Fruit fly (Drosophila melanogaster) whole organism, prepupa: ENCODE data around the gene fy.

Experiments used
- Blimp-1 ChIP-seq: fragments of 200-800 bp; sonication (Bioruptor generic); optimal IDR thresholded peaks from 3 replicates; lab custom pipeline; 2017; ENCODE audit warnings: missing biosample characterization, missing genetic modification characterization, mild to moderate bottlenecking, moderate library complexity, missing genetic modification reagents
- CG10631 ChIP-seq: fragments of 200-800 bp; sonication (Bioruptor generic); optimal IDR thresholded peaks from 2 replicates; lab custom pipeline; 2016; ENCODE audit warnings: missing biosample characterization, missing genetic modification characterization
- CG10669 ChIP-seq: fragments of 200-800 bp; sonication (Bioruptor generic); optimal IDR thresholded peaks from 3 replicates; lab custom pipeline; 2018; ENCODE audit warnings: missing biosample characterization, mild to moderate bottlenecking, missing genetic modification characterization, moderate library complexity
- CG11294 ChIP-seq: fragments of 200-800 bp; sonication (Bioruptor generic); IDR thresholded peaks from 2 replicates; pipeline ENCODE4 v1.3.6; 2022; ENCODE audit warnings: missing biosample characterization, missing genetic modification characterization
- CG11762 ChIP-seq: fragments of 200-800 bp; sonication (Bioruptor generic); optimal IDR thresholded peaks from 3 replicates; lab custom pipeline; 2016; ENCODE audit warnings: missing biosample characterization, missing genetic modification characterization; ENCODE audit not compliant: insufficient read depth
- CG1621 ChIP-seq: fragments of 200-800 bp; sonication (Bioruptor generic); optimal IDR thresholded peaks from 3 replicates; lab custom pipeline; 2018; ENCODE audit warnings: missing biosample characterization, mild to moderate bottlenecking, missing genetic modification characterization
- CG16779 ChIP-seq: fragments of 200-800 bp; sonication (Bioruptor generic); optimal IDR thresholded peaks from 3 replicates; lab custom pipeline; 2017; ENCODE audit warnings: missing biosample characterization, mild to moderate bottlenecking, missing genetic modification characterization
- CG3032 ChIP-seq: fragments of 200-800 bp; optimal IDR thresholded peaks from 2 replicates; lab custom pipeline; 2019; ENCODE audit warnings: missing biosample characterization, mild to moderate bottlenecking, missing genetic modification characterization, moderate library complexity
- CG31627 ChIP-seq: fragments of 200-800 bp; sonication (Bioruptor generic); optimal IDR thresholded peaks from 3 replicates; lab custom pipeline; 2016; ENCODE audit warnings: missing biosample characterization, missing genetic modification characterization
- CG32006 ChIP-seq: fragments of 200-800 bp; sonication (Bioruptor generic); optimal IDR thresholded peaks from 3 replicates; lab custom pipeline; 2017; ENCODE audit warnings: missing biosample characterization, mild to moderate bottlenecking, missing genetic modification characterization
- CG34406 ChIP-seq: fragments of 200-800 bp; sonication (Bioruptor generic); optimal IDR thresholded peaks from 3 replicates; lab custom pipeline; 2016; ENCODE audit warnings: missing biosample characterization, missing genetic modification characterization
- CG3919 ChIP-seq: fragments of 200-800 bp; sonication (Bioruptor generic); optimal IDR thresholded peaks from 3 replicates; lab custom pipeline; 2016; ENCODE audit warnings: missing biosample characterization, missing genetic modification characterization
- CG4318 ChIP-seq: fragments of 200-800 bp; sonication (Bioruptor generic); optimal IDR thresholded peaks from 3 replicates; lab custom pipeline; 2017; ENCODE audit warnings: missing biosample characterization, mild to moderate bottlenecking, missing genetic modification characterization
- CG6276 ChIP-seq: fragments of 200-800 bp; sonication (Bioruptor generic); optimal IDR thresholded peaks from 2 replicates; lab custom pipeline; 2017; ENCODE audit warnings: missing biosample characterization, mild to moderate bottlenecking, missing genetic modification characterization
- CG6792 ChIP-seq: fragments of 200-800 bp; sonication (Bioruptor generic); optimal IDR thresholded peaks from 3 replicates; lab custom pipeline; 2016; ENCODE audit warnings: missing biosample characterization, missing genetic modification characterization
- CG6854 ChIP-seq: fragments of 200-800 bp; sonication (Bioruptor generic); optimal IDR thresholded peaks from 2 replicates; lab custom pipeline; 2017; ENCODE audit warnings: missing biosample characterization, mild to moderate bottlenecking, missing genetic modification characterization
- CG7368 ChIP-seq: fragments of 200-800 bp; sonication (Bioruptor generic); optimal IDR thresholded peaks from 3 replicates; lab custom pipeline; 2016; ENCODE audit warnings: missing biosample characterization, missing genetic modification characterization
- CG8119 ChIP-seq: fragments of 200-800 bp; sonication (Bioruptor generic); IDR thresholded peaks from 3 replicates; pipeline ENCODE4 v1.3.6; 2022; ENCODE audit warnings: missing biosample characterization, missing genetic modification characterization
- CG8319 ChIP-seq: fragments of 200-800 bp; sonication (Bioruptor generic); optimal IDR thresholded peaks from 3 replicates; lab custom pipeline; 2016; ENCODE audit warnings: missing biosample characterization, missing genetic modification characterization
- CG9139 ChIP-seq: fragments of 200-800 bp; sonication (Bioruptor generic); optimal IDR thresholded peaks from 3 replicates; lab custom pipeline; 2017; ENCODE audit warnings: missing biosample characterization, mild to moderate bottlenecking, missing genetic modification characterization
- Eip78C ChIP-seq: fragments of 200-800 bp; sonication (Bioruptor generic); peaks from one replicate; lab custom pipeline; 2016; ENCODE audit warnings: missing biosample characterization, missing genetic modification characterization
- Eip93F ChIP-seq: fragments of 200-800 bp; sonication (Bioruptor generic); optimal IDR thresholded peaks from 2 replicates; lab custom pipeline; 2016; ENCODE audit warnings: missing biosample characterization, mild to moderate bottlenecking, missing genetic modification characterization
- Gug ChIP-seq: fragments of 200-800 bp; sonication (Bioruptor generic); IDR thresholded peaks from 2 replicates; pipeline ENCODE4 v1.3.6; 2022; ENCODE audit warnings: missing biosample characterization, missing genetic modification characterization
- Hr38 ChIP-seq: sonication (Bioruptor generic); optimal IDR thresholded peaks from 2 replicates; lab custom pipeline; 2016; ENCODE audit warnings: missing biosample characterization, missing genetic modification characterization
- Hr39 ChIP-seq: fragments of 200-800 bp; sonication (Bioruptor generic); optimal IDR thresholded peaks from 2 replicates; lab custom pipeline; 2016; ENCODE audit warnings: missing biosample characterization, missing genetic modification characterization
- Hr4 ChIP-seq: fragments of 200-800 bp; sonication (Bioruptor generic); optimal IDR thresholded peaks from 3 replicates; lab custom pipeline; 2016; ENCODE audit warnings: missing biosample characterization, missing genetic modification characterization
- Met ChIP-seq: fragments of 200-800 bp; sonication (Bioruptor generic); optimal IDR thresholded peaks from 3 replicates; lab custom pipeline; 2016; ENCODE audit warnings: missing biosample characterization, missing genetic modification characterization
- Smox ChIP-seq: fragments of 200-800 bp; sonication (Bioruptor generic); optimal IDR thresholded peaks from 3 replicates; lab custom pipeline; 2016; ENCODE audit warnings: missing biosample characterization, missing genetic modification characterization
- Sox102F ChIP-seq: fragments of 200-800 bp; sonication (Bioruptor generic); optimal IDR thresholded peaks from 2 replicates; lab custom pipeline; 2016; ENCODE audit warnings: missing biosample characterization, mild to moderate bottlenecking, missing genetic modification characterization
- Sox15 ChIP-seq: fragments of 200-800 bp; sonication (Bioruptor generic); optimal IDR thresholded peaks from 3 replicates; lab custom pipeline; 2016; ENCODE audit warnings: missing biosample characterization, missing genetic modification characterization
- dac ChIP-seq: fragments of 200-800 bp; sonication (Bioruptor generic); optimal IDR thresholded peaks from 2 replicates; lab custom pipeline; 2017; ENCODE audit warnings: missing biosample characterization, mild to moderate bottlenecking, missing genetic modification characterization
- dsx ChIP-seq: fragments of 200-800 bp; optimal IDR thresholded peaks from 3 replicates; lab custom pipeline; 2019; ENCODE audit warnings: missing biosample characterization, mild to moderate bottlenecking, missing genetic modification characterization, moderate library complexity; ENCODE audit not compliant: poor library complexity, severe bottlenecking
- eg ChIP-seq: fragments of 200-800 bp; sonication (Bioruptor generic); IDR thresholded peaks from 3 replicates; pipeline ENCODE4 v1.3.6; 2022; ENCODE audit warnings: missing biosample characterization, missing genetic modification characterization
- esn ChIP-seq: fragments of 200-800 bp; sonication (Bioruptor generic); optimal IDR thresholded peaks from 2 replicates; lab custom pipeline; 2016; ENCODE audit warnings: missing biosample characterization, mild to moderate bottlenecking, missing genetic modification characterization, moderate library complexity
- fd85E ChIP-seq: fragments of 200-800 bp; sonication (Bioruptor generic); optimal IDR thresholded peaks from 3 replicates; lab custom pipeline; 2016; ENCODE audit warnings: missing biosample characterization, missing genetic modification characterization
- fkh ChIP-seq: fragments of 200-800 bp; sonication (Bioruptor generic); optimal IDR thresholded peaks from 3 replicates; lab custom pipeline; 2017; ENCODE audit warnings: missing biosample characterization, mild to moderate bottlenecking, missing genetic modification characterization, moderate library complexity
- net ChIP-seq: fragments of 200-800 bp; sonication (Bioruptor generic); optimal IDR thresholded peaks from 3 replicates; lab custom pipeline; 2016; ENCODE audit warnings: missing biosample characterization, missing genetic modification characterization
- pdm3 ChIP-seq: fragments of 200-800 bp; sonication (Bioruptor generic); optimal IDR thresholded peaks from 3 replicates; lab custom pipeline; 2016; ENCODE audit warnings: missing biosample characterization, missing genetic modification characterization
- salr ChIP-seq, 2 experiments: fragments of 200-800 bp; sonication (Bioruptor generic); optimal IDR thresholded peaks; 3 replicates each; lab custom pipeline; 2016 to 2018; ENCODE audit warnings: missing biosample characterization in 2 of 2, missing genetic modification characterization in 2 of 2, mild to moderate bottlenecking in 1 of 2
- spab ChIP-seq: fragments of 200-800 bp; sonication (Bioruptor generic); optimal IDR thresholded peaks from 2 replicates; lab custom pipeline; 2017; ENCODE audit warnings: missing biosample characterization, mild to moderate bottlenecking, missing genetic modification characterization, missing genetic modification reagents
- svp ChIP-seq: fragments of 200-800 bp; sonication (Bioruptor generic); peaks from one replicate; lab custom pipeline; 2016; ENCODE audit warnings: missing biosample characterization, missing genetic modification characterization
- topi ChIP-seq: fragments of 200-800 bp; sonication (Bioruptor generic); optimal IDR thresholded peaks from 3 replicates; lab custom pipeline; 2016; ENCODE audit warnings: missing biosample characterization, missing genetic modification characterization
- vri ChIP-seq: fragments of 200-800 bp; sonication (Bioruptor generic); optimal IDR thresholded peaks from 3 replicates; lab custom pipeline; 2016; ENCODE audit warnings: missing biosample characterization, mild to moderate bottlenecking, missing genetic modification characterization

fy gene

dm6 chr2L:8389231-8389630, 13.8 kb downstream of the fy start, which contains the start of gene CG42819:
CG42819 (minus strand) TSS chr2L:8389331.
- TF ChIP-seq CG31627 (no peak), CG10669 (no peak), salr (GFP tag; optimal IDR thresholded peaks at IDR 0.05; lab: Kevin White, UChicago) (no peak), Eip78C (GFP tag; lab: Kevin White, UChicago) (no peak), CG32006 (GFP tag; lab: Kevin White, UChicago) (no peak), dac (GFP tag; lab: Kevin White, UChicago) (no peak), net (GFP tag; lab: Kevin White, UChicago) (no peak), CG6276 (GFP tag; lab: Kevin White, UChicago) (no peak), Gug (GFP tag; lab: Robert Waterston, UW) (no peak), CG3032 (tag; lab: Kevin White, UChicago) (no peak), fd85E (GFP tag; lab: Kevin White, UChicago) (no peak)

- no peak for TF ChIP-seq Gug (GFP tag; lab: Robert Waterston, UW)
Observed at dm6 chr2L:8385849-8386248, 17.2 kb downstream of the fy start.

dm6 chr2L:8384985-8385519, 18.0 kb downstream of the fy start:
- TF ChIP-seq Sox15 (no peak), Sox102F (GFP tag; lab: Kevin White, UChicago) (no peak), vri (GFP tag; lab: Kevin White, UChicago) (no peak), CG8119 (GFP tag; lab: Robert Waterston, UW) (no peak), CG11762 (GFP tag; lab: Kevin White, UChicago) (no peak), salr (GFP tag; optimal IDR thresholded peaks at IDR 0.05; lab: Kevin White, UChicago) (no peak), topi (GFP tag; lab: Kevin White, UChicago) (no peak), fd85E (GFP tag; lab: Kevin White, UChicago) (no peak), Eip78C (GFP tag; lab: Kevin White, UChicago) (no peak), Hr38 (no peak), spab (no peak), CG1621 (tag; lab: Kevin White, UChicago) (no peak)

- TF ChIP-seq CG9139 (peak; percentile 78), Smox (GFP tag; lab: Kevin White, UChicago) (peak; percentile 92), Hr39 (GFP tag; lab: Kevin White, UChicago) (peak; percentile 83), CG6276 (GFP tag; lab: Kevin White, UChicago) (peak; percentile 83), CG7368 (GFP tag; lab: Kevin White, UChicago) (peak; percentile 81), CG6854 (GFP tag; lab: Kevin White, UChicago) (peak; percentile 78), CG11294 (GFP tag; lab: Robert Waterston, UW) (peak; percentile 94), dsx (GFP tag; lab: Kevin White, UChicago) (peak; percentile 93), CG11762 (GFP tag; lab: Kevin White, UChicago) (peak; percentile 88), CG6792 (peak; percentile 88), CG16779 (tag; lab: Kevin White, UChicago) (peak; percentile 61), fkh (GFP tag; lab: Kevin White, UChicago) (peak; percentile 68), net (GFP tag; lab: Kevin White, UChicago) (peak; percentile 87), svp (GFP tag; lab: Kevin White, UChicago) (peak; percentile 96), CG34406 (GFP tag; lab: Kevin White, UChicago) (peak; percentile 93), Sox102F (GFP tag; lab: Kevin White, UChicago) (peak; percentile 86), eg (GFP tag; lab: Robert Waterston, UW) (peak; percentile 94), Met (GFP tag; lab: Kevin White, UChicago) (peak; percentile 91), Hr4 (peak; percentile 93), pdm3 (GFP tag; lab: Kevin White, UChicago) (peak; percentile 90), Hr38 (no peak), Blimp-1 (peak; percentile 85), CG8319 (GFP tag; lab: Kevin White, UChicago) (peak; percentile 84), Eip93F (GFP tag; lab: Kevin White, UChicago) (peak; percentile 83), CG1621 (tag; lab: Kevin White, UChicago) (peak; percentile 91), Sox15 (peak; percentile 89), esn (GFP tag; lab: Kevin White, UChicago) (peak; percentile 96), CG10631 (GFP tag; lab: Kevin White, UChicago) (peak; percentile 91), CG31627 (peak; percentile 86), CG4318 (GFP tag; lab: Kevin White, UChicago) (peak; percentile 86), fd85E (GFP tag; lab: Kevin White, UChicago) (peak; percentile 45), CG3919 (GFP tag; lab: Kevin White, UChicago) (peak; percentile 89)
Observed at dm6 chr2L:8384108-8384601, 18.9 kb downstream of the fy start, which contains the start of the genes Dad1 and CG13384. Dad1 (minus strand) TSS chr2L:8384137. CG13384 (plus strand) TSS chr2L:8384455.
